Worm (Caenorhabditis elegans) whole organism, L3 larva: ENCODE data around the gene srbc-65.

Experiments
- R02D3.7 ChIP-seq: fragments of 150-350 bp; optimal IDR thresholded peaks from 2 replicates; lab custom pipeline; 2014; ENCODE audit warnings: missing biosample characterization, missing genetic modification characterization
- ZK546.5 ChIP-seq: sonication (generic microtip); optimal IDR thresholded peaks from 2 replicates; lab custom pipeline; 2017; ENCODE audit warnings: missing biosample characterization, missing genetic modification characterization
- ama-1 ChIP-seq: fragments of 150-350 bp; optimal IDR thresholded peaks from 2 replicates; lab custom pipeline; 2018
- ceh-16 ChIP-seq: sonication (generic microtip); optimal IDR thresholded peaks from 2 replicates; lab custom pipeline; 2017; ENCODE audit warnings: missing biosample characterization, missing genetic modification characterization
- ceh-28 ChIP-seq: fragments of 150-350 bp; optimal IDR thresholded peaks from 2 replicates; lab custom pipeline; 2014; ENCODE audit warnings: missing biosample characterization, missing genetic modification reagents, missing genetic modification characterization
- elt-1 ChIP-seq: fragments of 150-350 bp; optimal IDR thresholded peaks from 2 replicates; lab custom pipeline; 2014; ENCODE audit warnings: missing biosample characterization, missing genetic modification characterization
- elt-3 ChIP-seq, 3 experiments: fragments of 150-350 bp in 1 of 3; sonication (generic microtip) in 2 of 3; optimal IDR thresholded peaks; 2 replicates in 2 of 3; 4 replicates in 1 of 3; lab custom pipeline; 2014 to 2017; ENCODE audit warnings: missing biosample characterization in 3 of 3, missing genetic modification characterization in 3 of 3
- eor-1 ChIP-seq, 2 experiments: fragments of 150-350 bp; optimal IDR thresholded peaks; 2 replicates each; lab custom pipeline; 2014 to 2018; ENCODE audit warnings: missing biosample characterization in 2 of 2, missing genetic modification characterization in 2 of 2
- fkh-10 ChIP-seq: sonication (generic microtip); optimal IDR thresholded peaks from 2 replicates; lab custom pipeline; 2017; ENCODE audit warnings: missing biosample characterization, missing genetic modification reagents, missing genetic modification characterization
- fos-1 ChIP-seq: fragments of 150-350 bp; optimal IDR thresholded peaks from 2 replicates; lab custom pipeline; 2014; ENCODE audit warnings: missing biosample characterization, missing genetic modification characterization
- hmg-11 ChIP-seq: sonication (generic microtip); optimal IDR thresholded peaks from 2 replicates; lab custom pipeline; 2016; ENCODE audit warnings: missing genetic modification characterization, missing compliant biosample characterization
- lin-15B ChIP-seq: fragments of 150-350 bp; optimal IDR thresholded peaks from 2 replicates; lab custom pipeline; 2014; ENCODE audit warnings: missing biosample characterization, missing genetic modification characterization
- lsy-12 ChIP-seq: sonication (generic microtip); optimal IDR thresholded peaks from 2 replicates; lab custom pipeline; 2016; ENCODE audit warnings: mild to moderate bottlenecking, missing genetic modification characterization, missing compliant biosample characterization
- mdl-1 ChIP-seq: fragments of 150-350 bp; optimal IDR thresholded peaks from 2 replicates; lab custom pipeline; 2014; ENCODE audit warnings: missing biosample characterization, missing genetic modification characterization
- mml-1 ChIP-seq: fragments of 150-350 bp; sonication (generic microtip); optimal IDR thresholded peaks from 3 replicates; lab custom pipeline; 2014; ENCODE audit warnings: missing biosample characterization, missing genetic modification characterization
- nfya-1 ChIP-seq: sonication (generic microtip); optimal IDR thresholded peaks from 2 replicates; lab custom pipeline; 2017; ENCODE audit warnings: missing genetic modification characterization, mild to moderate bottlenecking, missing compliant biosample characterization, antibody characterized with exemption, moderate library complexity; ENCODE audit not compliant: insufficient read depth
- nhr-11 ChIP-seq: fragments of 150-350 bp; optimal IDR thresholded peaks from 2 replicates; lab custom pipeline; 2014; ENCODE audit warnings: missing biosample characterization, missing genetic modification characterization
- nhr-12 ChIP-seq: fragments of 150-350 bp; optimal IDR thresholded peaks from 2 replicates; lab custom pipeline; 2014; ENCODE audit warnings: missing biosample characterization, missing genetic modification characterization
- nhr-23 ChIP-seq: fragments of 150-350 bp; optimal IDR thresholded peaks from 2 replicates; lab custom pipeline; 2014; ENCODE audit warnings: missing biosample characterization, missing genetic modification reagents, missing genetic modification characterization
- nhr-237 ChIP-seq: fragments of 150-350 bp; optimal IDR thresholded peaks from 2 replicates; lab custom pipeline; 2014; ENCODE audit warnings: missing biosample characterization, missing genetic modification characterization
- nhr-25 ChIP-seq: sonication (generic microtip); optimal IDR thresholded peaks from 2 replicates; lab custom pipeline; 2017; ENCODE audit warnings: missing biosample characterization, missing genetic modification characterization
- nhr-43 ChIP-seq: sonication (generic microtip); optimal IDR thresholded peaks from 2 replicates; lab custom pipeline; 2016; ENCODE audit warnings: mild to moderate bottlenecking, missing genetic modification characterization, missing compliant biosample characterization; ENCODE audit not compliant: poor library complexity, severe bottlenecking
- nhr-76 ChIP-seq: fragments of 150-350 bp; sonication (generic microtip); optimal IDR thresholded peaks from 5 replicates; lab custom pipeline; 2014; ENCODE audit warnings: missing biosample characterization, missing genetic modification characterization
- pqm-1 ChIP-seq: fragments of 150-350 bp; optimal IDR thresholded peaks from 2 replicates; lab custom pipeline; 2017; ENCODE audit warnings: missing biosample characterization, missing genetic modification characterization, inconsistent platforms
- sea-2 ChIP-seq: fragments of 150-350 bp; sonication (generic microtip); optimal IDR thresholded peaks from 4 replicates; lab custom pipeline; 2014; ENCODE audit warnings: missing biosample characterization, missing genetic modification reagents, missing genetic modification characterization
- skn-1 ChIP-seq: fragments of 150-350 bp; optimal IDR thresholded peaks from 2 replicates; lab custom pipeline; 2014; ENCODE audit warnings: missing biosample characterization, missing genetic modification characterization
- tbx-2 ChIP-seq: sonication (generic microtip); optimal IDR thresholded peaks from 2 replicates; lab custom pipeline; 2016; ENCODE audit warnings: mild to moderate bottlenecking, missing genetic modification characterization, missing compliant biosample characterization
- unc-39 ChIP-seq: sonication (generic microtip); optimal IDR thresholded peaks from 4 replicates; lab custom pipeline; 2017; ENCODE audit warnings: missing biosample characterization, missing genetic modification characterization
- unc-62 ChIP-seq: fragments of 150-350 bp; sonication (generic microtip); optimal IDR thresholded peaks from 4 replicates; lab custom pipeline; 2014; ENCODE audit warnings: missing biosample characterization, missing genetic modification reagents, missing genetic modification characterization
- ztf-11 ChIP-seq: fragments of 150-350 bp; optimal IDR thresholded peaks from 2 replicates; lab custom pipeline; 2014; ENCODE audit warnings: missing biosample characterization, missing genetic modification characterization

The srbc-65 gene

ce11 chrV:16570697-16571096 lies 19.9 kb downstream of the srbc-65 start, which contains the start of gene nhr-233:
nhr-233 (minus strand) TSS chrV:16570797.
- TF ChIP-seq nhr-25 (tag; lab: Kevin White, UChicago): no peak

- no peak for TF ChIP-seq fkh-10 (GFP tag; lab: Kevin White, UChicago)
- no peak for TF ChIP-seq R02D3.7 (tag; lab: Kevin White, UChicago)
Observed at ce11 chrV:16573168-16573567, 22.4 kb downstream of the srbc-65 start, which contains the start of gene str-149. str-149 (plus strand) TSS chrV:16573468.

ce11 chrV:16575900-16576299 lies 25.1 kb downstream of the srbc-65 start, which contains the start of gene str-151:
str-151 (plus strand) TSS chrV:16576200.
- no peak for TF ChIP-seq mml-1 (tag; lab: Kevin White, UChicago)
- no peak for TF ChIP-seq ceh-16 (tag; lab: Kevin White, UChicago)
- no peak for TF ChIP-seq nhr-237 (tag; lab: Kevin White, UChicago)
- TF ChIP-seq unc-39 (tag; lab: Kevin White, UChicago): no peak
- TF ChIP-seq nhr-11 (tag; lab: Kevin White, UChicago): no peak
- TF ChIP-seq nhr-23 (tag; lab: Kevin White, UChicago): no peak
- no peak for TF ChIP-seq elt-3 (tag; optimal IDR thresholded peaks at IDR 0.05; lab: Kevin White, UChicago)
- TF ChIP-seq nhr-43 (tag; lab: Kevin White, UChicago): no peak
- no peak for TF ChIP-seq nfya-1 (tag; lab: Kevin White, UChicago)
- TF ChIP-seq ztf-11: no peak
- TF ChIP-seq nhr-76 (tag; lab: Kevin White, UChicago): no peak

ce11 chrV:16580424-16580823 lies 29.6 kb downstream of the srbc-65 start, which contains the start of gene nhr-271:
nhr-271 (minus strand) TSS chrV:16580524.
- no peak for TF ChIP-seq ZK546.5 (tag; lab: Kevin White, UChicago)
- TF ChIP-seq unc-62 (GFP tag; lab: Kevin White, UChicago): no peak
- no peak for TF ChIP-seq elt-1 (tag; lab: Kevin White, UChicago)
- no peak for TF ChIP-seq lin-15B (tag; lab: Kevin White, UChicago)
- no peak for TF ChIP-seq pqm-1 (tag; lab: Kevin White, UChicago)
- no peak for TF ChIP-seq skn-1 (tag; lab: Kevin White, UChicago)
- TF ChIP-seq sea-2 (GFP tag; lab: Kevin White, UChicago): no peak
- TF ChIP-seq ceh-28 (tag; lab: Kevin White, UChicago): no peak
- no peak for TF ChIP-seq ama-1 (lab: Kevin White, UChicago)
- no peak for TF ChIP-seq mdl-1 (tag; lab: Kevin White, UChicago)
- TF ChIP-seq nhr-25 (tag; lab: Kevin White, UChicago): no peak

ce11 chrV:16581061-16581460 lies 30.3 kb downstream of the srbc-65 start:
- TF ChIP-seq R02D3.7 (tag; lab: Kevin White, UChicago) (no peak), fos-1 (tag; lab: Kevin White, UChicago) (no peak)

ce11 chrV:16582973-16583372 lies 32.2 kb downstream of the srbc-65 start, which contains the start of gene str-150:
str-150 (plus strand) TSS chrV:16583273.
- no peak for TF ChIP-seq nhr-11 (tag; lab: Kevin White, UChicago)
- TF ChIP-seq ama-1 (lab: Kevin White, UChicago): no peak
- no peak for TF ChIP-seq hmg-11 (tag; lab: Kevin White, UChicago)
- TF ChIP-seq eor-1 (tag; optimal IDR thresholded peaks at IDR 0.05; lab: Kevin White, UChicago): no peak
- TF ChIP-seq lsy-12 (tag; lab: Kevin White, UChicago): no peak
- no peak for TF ChIP-seq nhr-23 (tag; lab: Kevin White, UChicago)
- TF ChIP-seq, all 47 proteins: peak for 0

- no peak for TF ChIP-seq elt-3 (tag; optimal IDR thresholded peaks at IDR 0.05; lab: Kevin White, UChicago)
- no peak for TF ChIP-seq unc-39 (tag; lab: Kevin White, UChicago)
- no peak for TF ChIP-seq R02D3.7 (tag; lab: Kevin White, UChicago)
- TF ChIP-seq tbx-2 (tag; lab: Kevin White, UChicago): no peak
- TF ChIP-seq nhr-12: no peak
- TF ChIP-seq nhr-11 (tag; lab: Kevin White, UChicago): no peak
Observed at ce11 chrV:16588428-16588827, 37.6 kb downstream of the srbc-65 start, which contains the start of gene srw-73. srw-73 (minus strand) TSS chrV:16588528.
